Fruit fly (Drosophila melanogaster) whole organism, embryonic: ENCODE data around the gene Elp4.

ENCODE experiments used
- Asciz ChIP-seq: fragments of 200-800 bp; sonication (Bioruptor generic); optimal IDR thresholded peaks from 2 replicates; lab custom pipeline; 2017; ENCODE audit warnings: missing biosample characterization, mild to moderate bottlenecking, missing genetic modification characterization, missing genetic modification reagents
- Atf3 ChIP-seq: fragments of 200-800 bp; sonication (Bioruptor generic); optimal IDR thresholded peaks from 3 replicates; lab custom pipeline; 2016; ENCODE audit warnings: missing biosample characterization, missing genetic modification characterization
- CG10147 ChIP-seq: fragments of 200-800 bp; sonication (Bioruptor generic); optimal IDR thresholded peaks from 2 replicates; lab custom pipeline; 2019; ENCODE audit warnings: missing biosample characterization, mild to moderate bottlenecking, missing genetic modification characterization, moderate library complexity
- CG10209 ChIP-seq: fragments of 200-800 bp; sonication (Bioruptor generic); optimal IDR thresholded peaks from 3 replicates; lab custom pipeline; 2017; ENCODE audit warnings: missing biosample characterization, mild to moderate bottlenecking, missing genetic modification characterization, missing genetic modification reagents
- CG10431 ChIP-seq: fragments of 200-800 bp; sonication (Bioruptor generic); optimal IDR thresholded peaks from 3 replicates; lab custom pipeline; 2018; ENCODE audit warnings: missing biosample characterization, mild to moderate bottlenecking, missing genetic modification characterization
- CG10462 ChIP-seq: fragments of 200-800 bp; sonication (Bioruptor generic); optimal IDR thresholded peaks from 2 replicates; lab custom pipeline; 2016; ENCODE audit warnings: missing biosample characterization, missing genetic modification characterization
- CG11085 ChIP-seq: fragments of 200-800 bp; sonication (Bioruptor generic); IDR thresholded peaks from 2 replicates; pipeline ENCODE4 v1.3.6; 2022; ENCODE audit warnings: missing biosample characterization, missing genetic modification characterization
- CG11093 ChIP-seq: fragments of 200-800 bp; sonication (Bioruptor generic); IDR thresholded peaks from 3 replicates; pipeline ENCODE4 v1.3.6; 2022; ENCODE audit warnings: missing biosample characterization, missing genetic modification characterization
- CG11398 ChIP-seq: fragments of 200-800 bp; sonication (Bioruptor generic); optimal IDR thresholded peaks from 2 replicates; lab custom pipeline; 2016; ENCODE audit warnings: missing biosample characterization, missing genetic modification characterization
- CG12236 ChIP-seq: fragments of 200-800 bp; sonication (Bioruptor generic); optimal IDR thresholded peaks from 2 replicates; lab custom pipeline; 2016; ENCODE audit warnings: missing biosample characterization, missing genetic modification characterization
- CG12659 ChIP-seq: fragments of 200-800 bp; sonication (Bioruptor generic); optimal IDR thresholded peaks from 3 replicates; lab custom pipeline; 2017; ENCODE audit warnings: mild to moderate bottlenecking, missing biosample characterization, missing genetic modification reagents, missing genetic modification characterization
- CG12769 ChIP-seq: fragments of 200-800 bp; sonication (Bioruptor generic); optimal IDR thresholded peaks from 2 replicates; lab custom pipeline; 2019; ENCODE audit warnings: missing biosample characterization, mild to moderate bottlenecking, missing genetic modification characterization, moderate library complexity
- CG13123 ChIP-seq: fragments of 200-800 bp; sonication (Bioruptor generic); optimal IDR thresholded peaks from 2 replicates; lab custom pipeline; 2016; ENCODE audit warnings: missing biosample characterization, missing genetic modification characterization
- CG13296 ChIP-seq: fragments of 200-800 bp; sonication (Bioruptor generic); optimal IDR thresholded peaks from 3 replicates; lab custom pipeline; 2018; ENCODE audit warnings: missing biosample characterization, mild to moderate bottlenecking, missing genetic modification characterization
- CG14965 ChIP-seq: fragments of 200-800 bp; sonication (Bioruptor generic); optimal IDR thresholded peaks from 2 replicates; lab custom pipeline; 2016; ENCODE audit warnings: missing biosample characterization, missing genetic modification characterization, borderline replicate concordance
- CG15011 ChIP-seq: fragments of 200-800 bp; sonication (Bioruptor generic); optimal IDR thresholded peaks from 3 replicates; lab custom pipeline; 2018; ENCODE audit warnings: missing biosample characterization, mild to moderate bottlenecking, missing genetic modification characterization
- CG34376 ChIP-seq: fragments of 200-800 bp; sonication (Bioruptor generic); optimal IDR thresholded peaks from 2 replicates; lab custom pipeline; 2018; ENCODE audit warnings: missing biosample characterization, mild to moderate bottlenecking, missing genetic modification characterization
- CG4617 ChIP-seq: fragments of 200-800 bp; sonication (Bioruptor generic); optimal IDR thresholded peaks from 3 replicates; lab custom pipeline; 2016; ENCODE audit warnings: missing biosample characterization, missing genetic modification characterization, borderline replicate concordance
- CG4820 ChIP-seq: fragments of 200-800 bp; sonication (Bioruptor generic); optimal IDR thresholded peaks from 3 replicates; lab custom pipeline; 2016; ENCODE audit warnings: missing biosample characterization, missing genetic modification characterization
- CG7786 ChIP-seq: fragments of 200-800 bp; sonication (Bioruptor generic); optimal IDR thresholded peaks from 2 replicates; lab custom pipeline; 2016; ENCODE audit warnings: missing biosample characterization, missing genetic modification characterization
- CG8290 ChIP-seq, 3 experiments: fragments of 200-800 bp; sonication (Bioruptor generic); optimal IDR thresholded peaks; 2 replicates each; lab custom pipeline; 2016 to 2019; ENCODE audit warnings: missing biosample characterization in 3 of 3, missing genetic modification characterization in 3 of 3, mild to moderate bottlenecking in 2 of 3, moderate library complexity in 1 of 3
- CG9609 ChIP-seq: fragments of 200-800 bp; sonication (Bioruptor generic); optimal IDR thresholded peaks from 3 replicates; lab custom pipeline; 2016; ENCODE audit warnings: missing biosample characterization, missing genetic modification characterization
- CoRest ChIP-seq: fragments of 200-800 bp; sonication (Bioruptor generic); optimal IDR thresholded peaks from 3 replicates; lab custom pipeline; 2018; ENCODE audit warnings: missing biosample characterization, mild to moderate bottlenecking, missing genetic modification characterization, moderate library complexity
- Dek ChIP-seq: fragments of 200-800 bp; sonication (Bioruptor generic); optimal IDR thresholded peaks from 3 replicates; lab custom pipeline; 2019; ENCODE audit warnings: missing biosample characterization, mild to moderate bottlenecking, missing genetic modification characterization, moderate library complexity
- Dref ChIP-seq: fragments of 200-800 bp; sonication (Bioruptor generic); IDR thresholded peaks from 2 replicates; pipeline ENCODE4 v1.3.6; 2022; ENCODE audit warnings: missing biosample characterization, missing genetic modification characterization
- Elba2 ChIP-seq: fragments of 200-800 bp; sonication (Bioruptor generic); optimal IDR thresholded peaks from 3 replicates; lab custom pipeline; 2016; ENCODE audit warnings: missing biosample characterization, missing genetic modification characterization
- GATAe ChIP-seq: fragments of 200-800 bp; sonication (Bioruptor generic); conservative IDR thresholded peaks from 2 replicates; pipeline ENCODE4 v1.3.6; 2022; ENCODE audit warnings: missing biosample characterization, missing genetic modification characterization
- H2.0 ChIP-seq: fragments of 200-800 bp; sonication (Bioruptor generic); IDR thresholded peaks from 2 replicates; pipeline ENCODE4 v1.3.6; 2022; ENCODE audit warnings: missing biosample characterization, missing genetic modification characterization
- HLH54F ChIP-seq: fragments of 200-800 bp; sonication (Bioruptor generic); optimal IDR thresholded peaks from 3 replicates; lab custom pipeline; 2016; ENCODE audit warnings: missing biosample characterization, missing genetic modification characterization
- Hr3 ChIP-seq: fragments of 200-800 bp; sonication (Bioruptor generic); optimal IDR thresholded peaks from 3 replicates; lab custom pipeline; 2016; ENCODE audit warnings: missing biosample characterization, missing genetic modification characterization
- Hr78 ChIP-seq, 2 experiments: fragments of 200-800 bp in 1 of 2; fragments of >200 bp in 1 of 2; sonication (Bioruptor generic) in 1 of 2; optimal IDR thresholded peaks; 2 replicates each; lab custom pipeline; 2017 to 2019; ENCODE audit warnings: missing biosample characterization in 2 of 2, missing genetic modification characterization in 2 of 2, mild to moderate bottlenecking in 1 of 2, moderate library complexity in 1 of 2
- Lpt ChIP-seq: fragments of >200 bp; optimal IDR thresholded peaks from 2 replicates; lab custom pipeline; 2018; ENCODE audit warnings: missing biosample characterization, missing genetic modification characterization
- Sry-δ ChIP-seq: fragments of 200-800 bp; sonication (Bioruptor generic); optimal IDR thresholded peaks from 2 replicates; lab custom pipeline; 2016; ENCODE audit warnings: missing biosample characterization, missing genetic modification characterization
- Xrp1 ChIP-seq: fragments of 200-800 bp; sonication (Bioruptor generic); IDR thresholded peaks from 2 replicates; pipeline ENCODE4 v1.3.6; 2022; ENCODE audit warnings: missing biosample characterization, missing genetic modification characterization
- ab ChIP-seq: fragments of 200-800 bp; sonication (Bioruptor generic); optimal IDR thresholded peaks from 2 replicates; lab custom pipeline; 2016; ENCODE audit warnings: missing biosample characterization, missing genetic modification characterization
- amos ChIP-seq: fragments of 200-800 bp; sonication (Bioruptor generic); IDR thresholded peaks from 2 replicates; pipeline ENCODE4 v1.3.6; 2022; ENCODE audit warnings: missing biosample characterization, missing genetic modification characterization; ENCODE audit not compliant: partially characterized antibody
- cg ChIP-seq: fragments of 200-800 bp; sonication (Bioruptor generic); optimal IDR thresholded peaks from 3 replicates; lab custom pipeline; 2019; ENCODE audit warnings: missing biosample characterization, mild to moderate bottlenecking, missing genetic modification characterization, moderate library complexity
- croc ChIP-seq: fragments of 200-800 bp; sonication (Bioruptor generic); conservative IDR thresholded peaks from 3 replicates; pipeline ENCODE4 v1.3.6; 2022; ENCODE audit warnings: missing biosample characterization, missing genetic modification characterization
- dysf ChIP-seq: fragments of 200-800 bp; sonication (Bioruptor generic); IDR thresholded peaks from 3 replicates; pipeline ENCODE4 v1.3.6; 2022; ENCODE audit warnings: missing biosample characterization, missing genetic modification characterization
- fru ChIP-seq: fragments of >200 bp; optimal IDR thresholded peaks from 2 replicates; lab custom pipeline; 2017
- nerfin-1 ChIP-seq: fragments of 200-800 bp; sonication (Bioruptor generic); optimal IDR thresholded peaks from 3 replicates; lab custom pipeline; 2019; ENCODE audit warnings: missing biosample characterization, mild to moderate bottlenecking, missing genetic modification characterization, moderate library complexity
- nerfin-2 ChIP-seq: fragments of 200-800 bp; sonication (Bioruptor generic); IDR thresholded peaks from 2 replicates; pipeline ENCODE4 v1.3.6; 2022; ENCODE audit warnings: missing biosample characterization, missing genetic modification characterization; ENCODE audit not compliant: partially characterized antibody
- nmo ChIP-seq: fragments of 200-800 bp; sonication (Bioruptor generic); optimal IDR thresholded peaks from 2 replicates; lab custom pipeline; 2018; ENCODE audit warnings: missing biosample characterization, mild to moderate bottlenecking, missing genetic modification characterization, moderate library complexity
- nom ChIP-seq: fragments of 200-800 bp; sonication (Bioruptor generic); optimal IDR thresholded peaks from 2 replicates; lab custom pipeline; 2017; ENCODE audit warnings: missing biosample characterization, missing genetic modification characterization, mild to moderate bottlenecking, moderate library complexity, missing genetic modification reagents
- seq ChIP-seq: fragments of 200-800 bp; sonication (Bioruptor generic); IDR thresholded peaks from 2 replicates; pipeline ENCODE4 v1.3.6; 2022; ENCODE audit warnings: missing biosample characterization, missing genetic modification characterization
- sug ChIP-seq: fragments of 200-800 bp; optimal IDR thresholded peaks from 2 replicates; lab custom pipeline; 2019; ENCODE audit warnings: missing biosample characterization, mild to moderate bottlenecking, missing genetic modification characterization, moderate library complexity
- ttk ChIP-seq: fragments of 200-800 bp; sonication (Bioruptor generic); IDR thresholded peaks from 2 replicates; pipeline ENCODE4 v2.1.2; 2022; ENCODE audit warnings: missing biosample characterization, missing genetic modification characterization
- vvl ChIP-seq: fragments of 200-800 bp; sonication (Bioruptor generic); IDR thresholded peaks from 2 replicates; pipeline ENCODE4 v1.3.6; 2022; ENCODE audit warnings: missing biosample characterization, missing genetic modification characterization
- zen ChIP-seq: fragments of 200-800 bp; sonication (Bioruptor generic); optimal IDR thresholded peaks from 3 replicates; lab custom pipeline; 2018; ENCODE audit warnings: missing biosample characterization, mild to moderate bottlenecking, missing genetic modification characterization, moderate library complexity
- zfh1 ChIP-seq: fragments of 200-800 bp; sonication (Bioruptor generic); IDR thresholded peaks from 3 replicates; pipeline ENCODE4 v1.3.6; 2022; ENCODE audit warnings: missing biosample characterization, missing genetic modification characterization

Elp4 gene

dm6 chr2L:5476699-5477098 is 47.2 kb upstream of the Elp4 start (continued):
- TF ChIP-seq Dref (no peak), CG10431 (GFP tag; lab: Kevin White, UChicago) (peak; percentile 35), Xrp1 (GFP tag; lab: Robert Waterston, UW) (peak; percentile 94), Lpt (GFP tag; lab: Kevin White, UChicago) (no peak), Atf3 (GFP tag; lab: Kevin White, UChicago) (peak; percentile 91), nerfin-1 (tag; lab: Kevin White, UChicago) (peak; percentile 57), HLH54F (peak; percentile 71), Sry-δ (GFP tag; lab: Kevin White, UChicago) (peak; percentile 31), GATAe (GFP tag; lab: Robert Waterston, UW) (0 out of 2 replicates have a peak, but pooled peaks have one; percentile 32), croc (GFP tag; lab: Robert Waterston, UW) (peak; percentile 87), vvl (GFP tag; lab: Robert Waterston, UW) (peak; percentile 89), CG13123 (GFP tag; lab: Kevin White, UChicago) (peak; percentile 65), H2.0 (GFP tag; lab: Robert Waterston, UW) (peak; percentile 68), sug (tag; lab: Kevin White, UChicago) (peak; percentile 47), CoRest (tag; lab: Kevin White, UChicago) (peak; percentile 81), fru (lab: Kevin White, UChicago) (no peak), nerfin-2 (GFP tag; lab: Robert Waterston, UW) (no peak), CG4820 (peak; percentile 73), CG7786 (peak; percentile 87), CG10147 (GFP tag; lab: Kevin White, UChicago) (no peak), CG12659 (GFP tag; lab: Kevin White, UChicago) (peak; percentile 69), seq (GFP tag; lab: Robert Waterston, UW) (peak; percentile 68), amos (GFP tag; lab: Robert Waterston, UW) (no peak), CG14965 (GFP tag; lab: Kevin White, UChicago) (peak; percentile 37), CG10462 (GFP tag; lab: Kevin White, UChicago) (peak; percentile 85), CG13296 (no peak), CG11085 (GFP tag; lab: Robert Waterston, UW) (peak; percentile 76), Elba2 (GFP tag; lab: Kevin White, UChicago) (no peak), CG9609 (GFP tag; lab: Kevin White, UChicago) (peak; percentile 92), Hr78 (GFP tag; optimal IDR thresholded peaks at IDR 0.05; lab: Kevin White, UChicago) (peak in 1 of 2 experiments; percentile 41), CG12236 (peak; percentile 71), CG15011 (GFP tag; lab: Kevin White, UChicago) (peak; percentile 36), CG10209 (GFP tag; lab: Kevin White, UChicago) (peak; percentile 76), CG11398 (GFP tag; lab: Kevin White, UChicago) (peak; percentile 79), dysf (peak; percentile 80), ab (GFP tag; lab: Kevin White, UChicago) (peak; percentile 82), ttk (peak; percentile 78), cg (GFP tag; lab: Kevin White, UChicago) (no peak), Asciz (GFP tag; lab: Kevin White, UChicago) (no peak), Dek (tag; lab: Kevin White, UChicago) (peak; percentile 71), CG12769 (tag; lab: Kevin White, UChicago) (peak; percentile 74), zen (tag; lab: Kevin White, UChicago) (peak; percentile 63), CG11093 (GFP tag; lab: Robert Waterston, UW) (peak; percentile 74), CG8290 (GFP tag; optimal IDR thresholded peaks at IDR 0.05; lab: Kevin White, UChicago) (peak; percentile 87), CG8290 (tag; optimal IDR thresholded peaks at IDR 0.05; lab: Kevin White, UChicago) (peak in 1 of 2 experiments; percentile 55), Hr3 (GFP tag; lab: Kevin White, UChicago) (peak; percentile 87), zfh1 (GFP tag; lab: Robert Waterston, UW) (peak; percentile 95), CG34376 (GFP tag; lab: Kevin White, UChicago) (no peak), CG4617 (GFP tag; lab: Kevin White, UChicago) (peak; percentile 69), nom (no peak), nmo (GFP tag; lab: Kevin White, UChicago) (peak; percentile 78)
